Worm (Caenorhabditis elegans) whole organism, midembryonic: ENCODE results near the gene C45G7.13.

Experiments used
- T22C8.4 ChIP-seq: fragments of 200-800 bp; sonication (Bioruptor generic); IDR thresholded peaks from 2 replicates; pipeline ENCODE4 v1.3.6; 2022; ENCODE audit warnings: missing genetic modification characterization, missing compliant biosample characterization
- cog-1 ChIP-seq: sonication (generic microtip); optimal IDR thresholded peaks from 2 replicates; lab custom pipeline; 2016; ENCODE audit warnings: missing genetic modification characterization, missing compliant biosample characterization
- flt-1 ChIP-seq: fragments of 200-800 bp; sonication (Bioruptor generic); IDR thresholded peaks from 2 replicates; pipeline ENCODE4 v1.3.6; 2022; ENCODE audit warnings: missing genetic modification characterization, missing compliant biosample characterization
- med-1 ChIP-seq: sonication (generic microtip); optimal IDR thresholded peaks from 2 replicates; lab custom pipeline; 2017; ENCODE audit warnings: missing genetic modification characterization, mild to moderate bottlenecking, missing compliant biosample characterization, antibody characterized with exemption, missing genetic modification reagents; ENCODE audit not compliant: insufficient read depth
- ref-1 ChIP-seq: fragments of 200-800 bp; sonication (Bioruptor generic); conservative IDR thresholded peaks from 2 replicates; pipeline ENCODE4 v1.3.6; 2022; ENCODE audit warnings: missing genetic modification reagents, missing genetic modification characterization, missing compliant biosample characterization
- ztf-23 ChIP-seq: fragments of 200-800 bp; sonication (Bioruptor generic); IDR thresholded peaks from 2 replicates; pipeline ENCODE4 v1.3.6; 2022; ENCODE audit warnings: missing genetic modification reagents, missing genetic modification characterization, missing compliant biosample characterization
- ztf-29 ChIP-seq: fragments of 200-800 bp; sonication (Bioruptor generic); IDR thresholded peaks from 2 replicates; pipeline ENCODE4 v1.3.6; 2022; ENCODE audit warnings: missing genetic modification reagents, missing genetic modification characterization, missing compliant biosample characterization

ce11 chrIV:2467378-2467777, 16.2 kb upstream of the C45G7.13 start, which contains the start of gene ilys-2:
- TF ChIP-seq flt-1 (GFP tag; lab: Robert Waterston, UW) (no peak), ztf-29 (GFP tag; lab: Robert Waterston, UW) (no peak), ztf-23 (GFP tag; lab: Robert Waterston, UW) (no peak), ref-1 (GFP tag; lab: Robert Waterston, UW) (no peak), T22C8.4 (no peak), med-1 (GFP tag; lab: Kevin White, UChicago) (no peak), cog-1 (tag; lab: Kevin White, UChicago) (no peak)
